Worm (Caenorhabditis elegans) whole organism, L4/young adult: ENCODE results near the gene ZK563.7.

Experiments
- W03F9.2 ChIP-seq: fragments of 150-350 bp; optimal IDR thresholded peaks from 2 replicates; lab custom pipeline; 2014; ENCODE audit warnings: missing biosample characterization, missing genetic modification characterization
- dao-5 ChIP-seq: sonication (generic microtip); optimal IDR thresholded peaks from 2 replicates; lab custom pipeline; 2016; ENCODE audit warnings: missing genotype, missing genetic modification characterization, moderate library complexity, missing compliant biosample characterization
- him-1 ChIP-seq: sonication (generic microtip); optimal IDR thresholded peaks from 2 replicates; lab custom pipeline; 2016; ENCODE audit warnings: missing genotype, missing genetic modification reagents, missing genetic modification characterization, missing compliant biosample characterization

DNA sequence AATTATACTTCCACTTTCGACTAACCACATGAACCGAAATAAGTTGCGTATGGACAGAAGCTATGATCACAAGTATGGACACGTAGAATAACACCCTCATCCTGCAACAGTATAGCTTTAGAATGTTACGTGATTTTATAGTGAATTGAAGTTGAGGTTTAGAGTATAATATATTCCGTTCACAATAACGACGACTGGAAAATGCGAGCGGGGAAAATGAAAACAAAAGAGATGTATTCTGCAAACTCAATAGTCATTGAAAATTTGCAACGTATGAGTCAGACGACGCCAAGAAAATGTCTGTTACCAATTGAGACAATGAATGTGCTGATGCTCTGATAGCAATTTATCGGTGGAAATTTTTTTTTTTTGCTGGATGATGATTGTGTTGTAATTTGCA is 5.1 kb downstream of the ZK563.7 start, which contains the start of gene acp-1:
- TF ChIP-seq dao-5: no peak
- no peak for TF ChIP-seq him-1 (tag; lab: Kevin White, UChicago)
- TF ChIP-seq W03F9.2 (tag; lab: Kevin White, UChicago): no peak
